Fruit fly (Drosophila melanogaster) S2 (cell line): ENCODE data around the gene CG7945.

ENCODE experiments used
- CG8478 ChIP-seq: fragments of >200 bp; optimal IDR thresholded peaks from 2 replicates; lab custom pipeline; 2018
- CTCF ChIP-seq, 2 experiments: fragments of >200 bp; optimal IDR thresholded peaks; 2 replicates each; lab custom pipeline; 2018

The CG7945 gene

dm6 chr3L:15514814-15515495 lies 9.0 kb downstream of the CG7945 start:
- TF ChIP-seq CTCF (optimal IDR thresholded peaks at IDR 0.05; lab: Kevin White, UChicago) (no peak), CG8478 (no peak)

dm6 chr3L:15514405-15514804 lies 9.5 kb downstream of the CG7945 start:
- TF ChIP-seq CG8478 (no peak), CTCF (optimal IDR thresholded peaks at IDR 0.05; lab: Kevin White, UChicago) (no peak)

dm6 chr3L:15513726-15514125 lies 10.2 kb downstream of the CG7945 start:
- TF ChIP-seq CG8478 = no peak
- TF ChIP-seq CTCF (optimal IDR thresholded peaks at IDR 0.05; lab: Kevin White, UChicago) = no peak

- TF ChIP-seq CG8478 (no peak), CTCF (optimal IDR thresholded peaks at IDR 0.05; lab: Kevin White, UChicago) (no peak)
Measured at dm6 chr3L:15513264-15513663, 10.7 kb downstream of the CG7945 start.

DNA sequence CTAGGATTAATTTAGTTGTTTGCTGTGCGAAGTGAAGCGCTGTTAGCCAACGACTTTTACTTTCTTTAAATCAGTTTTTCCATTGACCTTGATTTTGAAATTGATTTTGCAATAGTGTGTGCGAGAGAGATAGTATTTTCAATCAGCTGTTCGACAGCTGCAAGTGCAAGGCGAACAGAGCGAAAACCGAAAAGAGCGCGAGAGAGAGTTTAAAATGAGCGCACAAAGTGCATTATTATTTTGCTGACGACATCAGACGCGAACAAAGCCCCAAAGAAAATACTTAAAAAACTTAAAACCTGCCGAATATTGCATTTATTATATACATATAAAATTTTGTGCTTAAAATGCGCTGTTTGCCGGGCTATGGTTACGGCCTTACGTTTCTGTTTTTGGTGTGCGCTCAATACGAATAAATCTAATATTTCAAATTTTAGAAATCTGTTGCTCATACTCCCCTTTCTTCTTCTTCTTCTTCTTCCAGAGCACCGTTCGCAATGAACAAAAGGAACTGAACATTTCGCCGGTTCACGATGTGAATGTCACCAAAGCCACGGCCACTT lies 12.2 kb downstream of the CG7945 start:
- TF ChIP-seq CG8478 = no peak
- TF ChIP-seq CTCF (optimal IDR thresholded peaks at IDR 0.05; lab: Kevin White, UChicago) = no peak

DNA sequence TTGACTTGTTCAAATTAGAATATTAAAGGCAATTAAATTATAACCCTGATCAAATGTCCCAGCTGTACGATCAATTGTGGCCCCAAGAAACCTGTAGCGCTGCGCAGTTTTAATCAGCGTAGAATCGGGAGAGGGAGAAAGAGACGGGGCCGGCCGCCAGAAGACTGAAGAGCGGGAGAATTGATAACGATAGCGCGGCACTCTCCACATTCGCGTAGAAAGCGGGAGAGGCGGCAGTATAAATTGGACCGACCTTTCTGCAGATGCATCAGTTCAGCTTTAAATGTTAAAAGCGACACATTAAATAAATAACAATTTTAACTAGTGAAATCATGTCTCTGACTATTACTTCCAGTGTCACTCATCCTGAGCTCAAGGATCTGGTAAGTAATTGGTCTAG lies 13.2 kb downstream of the CG7945 start, which contains the start of gene MsrA:
Gene MsrA (plus strand): TSS at position 266 of the 400 bp plus-strand sequence.
- no peak for TF ChIP-seq CTCF (optimal IDR thresholded peaks at IDR 0.05; lab: Kevin White, UChicago)
- no peak for TF ChIP-seq CG8478

DNA sequence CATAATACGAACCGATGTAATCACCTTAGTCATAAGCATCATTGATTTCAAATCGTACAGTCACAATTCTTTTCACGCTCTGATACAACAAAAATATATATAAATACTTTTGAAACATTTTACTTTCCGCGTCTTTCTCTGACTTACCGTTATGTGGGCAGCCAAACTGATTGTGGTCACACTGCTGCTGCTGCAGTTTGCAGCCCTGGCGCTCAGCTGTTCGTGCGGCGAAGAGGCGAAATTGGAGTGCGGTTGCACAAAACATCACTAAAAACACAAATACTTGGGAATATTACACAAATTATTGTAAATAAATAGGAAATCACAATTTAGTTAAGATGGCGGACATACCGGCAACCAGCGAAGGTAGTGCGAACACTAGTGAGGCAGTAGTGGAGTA lies 14.5 kb downstream of the CG7945 start, which contains the start of the genes gdl and gdl-ORF39:
Gene gdl (plus strand): TSS at position 48 of the 400 bp plus-strand sequence.
Gene gdl-ORF39 (plus strand): TSS at position 48 of the 400 bp plus-strand sequence.
- TF ChIP-seq CTCF (optimal IDR thresholded peaks at IDR 0.05; lab: Kevin White, UChicago) (no peak), CG8478 (no peak)

- TF ChIP-seq CG8478 = no peak
- TF ChIP-seq CTCF (optimal IDR thresholded peaks at IDR 0.05; lab: Kevin White, UChicago) = no peak
Measured at dm6 chr3L:15508750-15509149, 15.2 kb downstream of the CG7945 start, which contains the start of gene Z600. Z600 (plus strand) TSS chr3L:15509061.

- TF ChIP-seq CTCF (optimal IDR thresholded peaks at IDR 0.05; lab: Kevin White, UChicago) (no peak), CG8478 (no peak)
Measured at dm6 chr3L:15508233-15508632, 15.7 kb downstream of the CG7945 start, which contains the start of gene CG7841. CG7841 (minus strand) TSS chr3L:15508252.

dm6 chr3L:15507148-15507896 lies 16.6 kb downstream of the CG7945 start:
- no peak for TF ChIP-seq CTCF (optimal IDR thresholded peaks at IDR 0.05; lab: Kevin White, UChicago)
- TF ChIP-seq CG8478 = no peak

DNA sequence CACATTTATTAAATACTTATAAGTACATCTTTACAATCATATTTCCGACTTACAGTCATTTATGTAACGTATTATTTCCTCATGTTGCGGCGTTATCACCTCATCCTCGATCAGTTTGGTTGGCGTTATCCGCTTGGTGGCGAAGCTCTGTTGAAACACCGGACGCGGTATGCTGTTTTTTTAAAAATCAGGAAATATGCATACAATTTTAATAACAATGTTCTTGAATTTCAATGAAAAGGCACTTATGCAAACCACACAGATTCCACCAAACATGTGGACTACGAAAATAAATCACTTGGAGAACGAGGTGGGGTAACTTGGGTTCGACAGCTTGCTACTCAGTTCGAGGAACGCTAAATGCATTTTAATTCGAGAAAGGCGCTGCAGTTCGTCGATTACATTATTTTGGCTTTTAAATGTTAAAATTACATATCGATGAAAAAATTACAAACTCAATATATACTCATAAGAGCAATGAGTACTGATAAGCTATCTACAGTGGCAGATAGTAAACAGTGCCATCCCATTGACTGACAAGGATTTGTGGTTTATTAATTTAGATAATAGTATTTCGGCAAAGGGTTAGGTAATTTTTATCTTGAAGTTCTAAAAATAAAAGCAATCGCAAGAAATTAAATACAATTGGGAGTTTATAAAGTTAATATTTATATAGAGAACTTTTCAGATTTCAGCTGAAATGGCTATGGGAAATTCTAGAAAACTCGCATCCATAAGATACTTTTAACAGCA lies 17.6 kb downstream of the CG7945 start:
- TF ChIP-seq CTCF (optimal IDR thresholded peaks at IDR 0.05; lab: Kevin White, UChicago) (no peak), CG8478 (no peak)

dm6 chr3L:15504687-15505086 lies 19.2 kb downstream of the CG7945 start, which contains the start of gene CG7857:
CG7857 (minus strand) TSS chr3L:15504894.
- TF ChIP-seq CG8478 = no peak
- TF ChIP-seq CTCF (optimal IDR thresholded peaks at IDR 0.05; lab: Kevin White, UChicago) = no peak

DNA sequence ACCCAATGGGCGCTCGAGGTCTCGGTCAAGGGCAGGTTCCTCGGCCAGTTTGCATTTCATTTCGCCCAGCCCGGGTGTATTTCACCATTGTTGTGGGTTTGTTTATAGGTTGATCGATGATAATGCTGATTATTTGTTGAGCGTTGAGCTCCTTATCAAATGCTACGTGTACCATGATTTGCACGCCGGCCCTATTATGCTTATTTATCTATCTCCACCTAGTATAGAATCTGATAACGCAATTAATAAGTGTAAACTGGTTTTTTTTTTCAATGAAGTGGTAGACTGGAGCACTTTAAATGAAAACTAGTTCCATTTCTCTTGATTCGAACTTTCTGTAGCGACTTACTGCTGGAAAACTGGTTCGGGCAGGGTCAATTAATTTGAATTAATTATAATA lies 21.7 kb downstream of the CG7945 start:
- no peak for TF ChIP-seq CTCF (optimal IDR thresholded peaks at IDR 0.05; lab: Kevin White, UChicago)
- no peak for TF ChIP-seq CG8478

dm6 chr3L:15501646-15501972 lies 22.3 kb downstream of the CG7945 start:
- TF ChIP-seq CG8478 (no peak), CTCF (optimal IDR thresholded peaks at IDR 0.05; lab: Kevin White, UChicago) (no peak)
